Fruit fly (Drosophila melanogaster) whole organism, embryonic: Measurements from ENCODE around the gene Doc1.
A peak's percentile ranks its signal among the peaks of the same experiment; 100 is the strongest.

ENCODE experiments used
- Aef1 ChIP-seq: fragments of 200-800 bp; sonication (Bioruptor generic); IDR thresholded peaks from 3 replicates; pipeline ENCODE4 v1.3.6; 2022; ENCODE audit warnings: missing biosample characterization, missing genetic modification characterization
- CG10959 ChIP-seq: fragments of 200-800 bp; sonication (Bioruptor generic); IDR thresholded peaks from 2 replicates; pipeline ENCODE4 v1.3.6; 2022; ENCODE audit warnings: missing biosample characterization, missing genetic modification characterization
- CG11093 ChIP-seq: fragments of 200-800 bp; sonication (Bioruptor generic); IDR thresholded peaks from 3 replicates; pipeline ENCODE4 v1.3.6; 2022; ENCODE audit warnings: missing biosample characterization, missing genetic modification characterization
- CG12744 ChIP-seq: fragments of 200-800 bp; sonication (Bioruptor generic); optimal IDR thresholded peaks from 2 replicates; lab custom pipeline; 2016; ENCODE audit warnings: missing biosample characterization, missing genetic modification characterization
- CG14014 ChIP-seq: fragments of 200-800 bp; sonication (Bioruptor generic); IDR thresholded peaks from 2 replicates; pipeline ENCODE4 v1.3.6; 2022; ENCODE audit warnings: missing biosample characterization, missing genetic modification characterization
- CG15696 ChIP-seq: fragments of 200-800 bp; sonication (Bioruptor generic); optimal IDR thresholded peaks from 2 replicates; lab custom pipeline; 2019; ENCODE audit warnings: missing biosample characterization, mild to moderate bottlenecking, missing genetic modification characterization, moderate library complexity
- CG17568 ChIP-seq: fragments of 200-800 bp; sonication (Bioruptor generic); optimal IDR thresholded peaks from 2 replicates; lab custom pipeline; 2018; ENCODE audit warnings: missing biosample characterization, mild to moderate bottlenecking, missing genetic modification characterization, moderate library complexity
- CG17802 ChIP-seq: fragments of 200-800 bp; sonication (Bioruptor generic); optimal IDR thresholded peaks from 2 replicates; lab custom pipeline; 2018; ENCODE audit warnings: missing biosample characterization, mild to moderate bottlenecking, missing genetic modification characterization, moderate library complexity
- CG17829 ChIP-seq: fragments of 200-800 bp; optimal IDR thresholded peaks from 2 replicates; lab custom pipeline; 2019; ENCODE audit warnings: missing biosample characterization, mild to moderate bottlenecking, missing genetic modification characterization, moderate library complexity
- CG2875 ChIP-seq: fragments of 200-800 bp; sonication (Bioruptor generic); optimal IDR thresholded peaks from 2 replicates; lab custom pipeline; 2017; ENCODE audit warnings: missing biosample characterization, mild to moderate bottlenecking, missing genetic modification characterization, missing genetic modification reagents
- CG30020 ChIP-seq: fragments of 200-800 bp; optimal IDR thresholded peaks from 2 replicates; lab custom pipeline; 2019; ENCODE audit warnings: missing biosample characterization, mild to moderate bottlenecking, missing genetic modification characterization, moderate library complexity
- CG30403 ChIP-seq: fragments of 200-800 bp; sonication (Bioruptor generic); optimal IDR thresholded peaks from 3 replicates; lab custom pipeline; 2016; ENCODE audit warnings: missing biosample characterization, missing genetic modification characterization
- CG30431 ChIP-seq: fragments of 200-800 bp; sonication (Bioruptor generic); optimal IDR thresholded peaks from 2 replicates; lab custom pipeline; 2017; ENCODE audit warnings: missing biosample characterization, missing genetic modification characterization
- CG31224 ChIP-seq: fragments of 200-800 bp; sonication (Bioruptor generic); IDR thresholded peaks from 2 replicates; pipeline ENCODE4 v1.3.6; 2022; ENCODE audit warnings: missing biosample characterization, missing genetic modification characterization
- CG31441 ChIP-seq: fragments of 200-800 bp; sonication (Bioruptor generic); IDR thresholded peaks from 2 replicates; pipeline ENCODE4 v1.3.6; 2022; ENCODE audit warnings: missing biosample characterization, missing genetic modification characterization
- CG3163 ChIP-seq: fragments of 200-800 bp; sonication (Bioruptor generic); optimal IDR thresholded peaks from 3 replicates; lab custom pipeline; 2016; ENCODE audit warnings: missing biosample characterization, missing genetic modification characterization
- CG34422 ChIP-seq: fragments of 200-800 bp; sonication (Bioruptor generic); IDR thresholded peaks from 3 replicates; pipeline ENCODE4 v1.3.6; 2022; ENCODE audit warnings: missing biosample characterization, missing genetic modification characterization
- CG6791 ChIP-seq: fragments of 200-800 bp; sonication (Bioruptor generic); IDR thresholded peaks from 3 replicates; pipeline ENCODE4 v1.3.6; 2022; ENCODE audit warnings: missing biosample characterization, missing genetic modification characterization; ENCODE audit not compliant: partially characterized antibody
- Chrac-16 ChIP-seq: fragments of 200-800 bp; sonication (Bioruptor generic); optimal IDR thresholded peaks from 3 replicates; lab custom pipeline; 2016; ENCODE audit warnings: missing biosample characterization, missing genetic modification characterization
- Dip2 ChIP-seq: fragments of 200-800 bp; sonication (Bioruptor generic); IDR thresholded peaks from 2 replicates; pipeline ENCODE4 v1.3.6; 2022; ENCODE audit warnings: missing biosample characterization, missing genetic modification characterization
- Dip3 ChIP-seq: fragments of 200-800 bp; sonication (Bioruptor generic); optimal IDR thresholded peaks from 3 replicates; lab custom pipeline; 2016; ENCODE audit warnings: missing biosample characterization, missing genetic modification characterization
- Fer2 ChIP-seq: fragments of 200-800 bp; sonication (Bioruptor generic); optimal IDR thresholded peaks from 2 replicates; lab custom pipeline; 2018; ENCODE audit warnings: missing biosample characterization, mild to moderate bottlenecking, missing genetic modification characterization, moderate library complexity
- Hr39 ChIP-seq: fragments of >200 bp; optimal IDR thresholded peaks from 2 replicates; lab custom pipeline; 2017
- Mad ChIP-seq: fragments of 200-800 bp; sonication (Bioruptor generic); optimal IDR thresholded peaks from 2 replicates; lab custom pipeline; 2016; ENCODE audit warnings: missing biosample characterization, missing genetic modification characterization
- NK7.1 ChIP-seq: fragments of 200-800 bp; sonication (Bioruptor generic); optimal IDR thresholded peaks from 3 replicates; lab custom pipeline; 2016; ENCODE audit warnings: missing biosample characterization, missing genetic modification characterization
- Oaz ChIP-seq: fragments of 200-800 bp; sonication (Bioruptor generic); IDR thresholded peaks from 2 replicates; pipeline ENCODE4 v1.3.6; 2022; ENCODE audit warnings: missing biosample characterization, missing genetic modification characterization
- Sox100B ChIP-seq: fragments of 200-800 bp; sonication (Bioruptor generic); optimal IDR thresholded peaks from 3 replicates; lab custom pipeline; 2018; ENCODE audit warnings: missing biosample characterization, mild to moderate bottlenecking, missing genetic modification characterization
- Tbp ChIP-seq: fragments of >200 bp; optimal IDR thresholded peaks from 2 replicates; lab custom pipeline; 2018; ENCODE audit warnings: missing biosample characterization, missing genetic modification characterization
- Trl ChIP-seq, 3 experiments: fragments of >200 bp in 2 of 3; fragments of 200-800 bp in 1 of 3; sonication (Bioruptor generic) in 1 of 3; optimal IDR thresholded peaks; 2 replicates in 1 of 3; 3 replicates in 2 of 3; lab custom pipeline; 2016 to 2017; ENCODE audit warnings: missing biosample characterization in 1 of 3, missing genetic modification characterization in 1 of 3
- al ChIP-seq: fragments of 200-800 bp; sonication (Bioruptor generic); IDR thresholded peaks from 2 replicates; pipeline ENCODE4 v1.3.6; 2022; ENCODE audit warnings: missing biosample characterization, missing genetic modification characterization
- az2 ChIP-seq: fragments of 200-800 bp; sonication (Bioruptor generic); optimal IDR thresholded peaks from 3 replicates; lab custom pipeline; 2016; ENCODE audit warnings: missing biosample characterization, missing genetic modification characterization
- cg ChIP-seq: fragments of 200-800 bp; sonication (Bioruptor generic); optimal IDR thresholded peaks from 3 replicates; lab custom pipeline; 2019; ENCODE audit warnings: missing biosample characterization, mild to moderate bottlenecking, missing genetic modification characterization, moderate library complexity
- dan ChIP-seq: fragments of 200-800 bp; sonication (Bioruptor generic); IDR thresholded peaks from 2 replicates; pipeline ENCODE4 v1.3.6; 2022; ENCODE audit warnings: missing biosample characterization, missing genetic modification characterization
- exex ChIP-seq: fragments of 200-800 bp; sonication (Bioruptor generic); optimal IDR thresholded peaks from 4 replicates; lab custom pipeline; 2018; ENCODE audit warnings: missing biosample characterization, mild to moderate bottlenecking, missing genetic modification characterization, moderate library complexity
- fd96Cb ChIP-seq: fragments of 200-800 bp; sonication (Bioruptor generic); optimal IDR thresholded peaks from 2 replicates; lab custom pipeline; 2018; ENCODE audit warnings: missing biosample characterization, mild to moderate bottlenecking, missing genetic modification characterization, moderate library complexity
- gcm2 ChIP-seq: fragments of 200-800 bp; sonication (Bioruptor generic); optimal IDR thresholded peaks from 2 replicates; lab custom pipeline; 2016; ENCODE audit warnings: missing biosample characterization, missing genetic modification characterization
- gsb ChIP-seq: fragments of 200-800 bp; sonication (Bioruptor generic); IDR thresholded peaks from 2 replicates; pipeline ENCODE4 v1.3.6; 2022; ENCODE audit warnings: missing biosample characterization, missing genetic modification characterization
- hth ChIP-seq: fragments of >200 bp; optimal IDR thresholded peaks from 2 replicates; lab custom pipeline; 2017; ENCODE audit warnings: inconsistent platforms
- inv ChIP-seq: fragments of 200-800 bp; sonication (Bioruptor generic); IDR thresholded peaks from 2 replicates; pipeline ENCODE4 v1.3.6; 2022; ENCODE audit warnings: missing biosample characterization, missing genetic modification characterization; ENCODE audit not compliant: partially characterized antibody
- jumu ChIP-seq: fragments of 200-800 bp; sonication (Bioruptor generic); optimal IDR thresholded peaks from 3 replicates; lab custom pipeline; 2016; ENCODE audit warnings: missing biosample characterization, missing genetic modification characterization
- maf-S ChIP-seq: fragments of 200-800 bp; sonication (Bioruptor generic); optimal IDR thresholded peaks from 2 replicates; lab custom pipeline; 2016; ENCODE audit warnings: missing biosample characterization, missing genetic modification characterization
- mirr ChIP-seq: fragments of 200-800 bp; sonication (Bioruptor generic); optimal IDR thresholded peaks from 3 replicates; lab custom pipeline; 2018; ENCODE audit warnings: missing biosample characterization, mild to moderate bottlenecking, missing genetic modification characterization
- nerfin-1 ChIP-seq: fragments of 200-800 bp; sonication (Bioruptor generic); optimal IDR thresholded peaks from 3 replicates; lab custom pipeline; 2019; ENCODE audit warnings: missing biosample characterization, mild to moderate bottlenecking, missing genetic modification characterization, moderate library complexity
- prd ChIP-seq, 3 experiments: fragments of >200 bp in 2 of 3; fragments of 200-800 bp in 1 of 3; sonication (Bioruptor generic) in 1 of 3; optimal IDR thresholded peaks in 2 of 3; IDR thresholded peaks in 1 of 3; 2 replicates in 2 of 3; 3 replicates in 1 of 3; pipeline versions ENCODE4 v1.3.6 to Lab custom; 2017 to 2022; ENCODE audit warnings: missing biosample characterization in 1 of 3, missing genetic modification characterization in 1 of 3
- run ChIP-seq: fragments of 200-800 bp; sonication (Bioruptor generic); optimal IDR thresholded peaks from 3 replicates; lab custom pipeline; 2018; ENCODE audit warnings: missing biosample characterization, mild to moderate bottlenecking, missing genetic modification characterization
- shn ChIP-seq: fragments of 200-800 bp; sonication (Bioruptor generic); optimal IDR thresholded peaks from 3 replicates; lab custom pipeline; 2016; ENCODE audit warnings: missing biosample characterization, missing genetic modification characterization
- sisA ChIP-seq: fragments of 200-800 bp; sonication (Bioruptor generic); IDR thresholded peaks from 2 replicates; pipeline ENCODE4 v1.3.6; 2022; ENCODE audit warnings: missing biosample characterization, missing genetic modification characterization
- twi ChIP-seq: fragments of 200-800 bp; optimal IDR thresholded peaks from 2 replicates; lab custom pipeline; 2019; ENCODE audit warnings: missing biosample characterization, mild to moderate bottlenecking, missing genetic modification characterization, moderate library complexity
- z ChIP-seq: fragments of 200-800 bp; sonication (Bioruptor generic); IDR thresholded peaks from 3 replicates; pipeline ENCODE4 v1.3.6; 2022; ENCODE audit warnings: missing biosample characterization, missing genetic modification characterization
- zen ChIP-seq: fragments of 200-800 bp; sonication (Bioruptor generic); optimal IDR thresholded peaks from 3 replicates; lab custom pipeline; 2018; ENCODE audit warnings: missing biosample characterization, mild to moderate bottlenecking, missing genetic modification characterization, moderate library complexity

The Doc1 gene

DNA sequence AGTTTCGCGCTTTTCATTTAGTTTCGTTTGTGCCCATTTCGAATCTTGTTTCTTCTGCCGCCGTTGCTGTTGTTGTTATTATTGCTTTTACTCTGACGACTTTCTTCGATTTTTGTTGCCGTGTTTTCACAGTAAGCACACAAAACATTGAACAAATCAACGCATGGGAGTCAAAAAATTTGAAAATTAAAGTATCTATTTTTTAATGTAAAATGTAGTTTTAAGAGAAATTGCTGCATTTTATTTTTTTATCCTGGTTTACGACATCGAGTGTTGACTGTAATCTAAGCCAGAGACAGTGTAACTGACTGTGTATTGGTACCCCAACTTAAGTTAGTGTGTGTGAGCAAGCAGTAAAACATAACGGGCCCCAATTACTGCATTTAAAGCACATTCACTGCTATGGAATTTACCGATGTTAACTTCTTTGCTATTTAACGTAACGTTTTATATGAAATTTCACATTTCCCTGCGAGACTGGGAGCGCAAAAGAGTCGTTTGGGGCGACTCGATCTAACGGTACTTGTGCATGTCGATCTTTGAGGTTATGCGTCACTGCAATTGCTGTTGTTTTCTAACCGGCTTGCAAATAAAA, 44.9 kb upstream of the Doc1 start:
- TF ChIP-seq Oaz (no peak), CG15696 (tag; lab: Kevin White, UChicago) (no peak), al (GFP tag; lab: Robert Waterston, UW) (peak; percentile 47; the same call in 1 of the 2 replicates), maf-S (GFP tag; lab: Kevin White, UChicago) (peak; percentile 10), Dip3 (peak; percentile 61), mirr (GFP tag; lab: Kevin White, UChicago) (no peak), CG31441 (GFP tag; lab: Robert Waterston, UW) (no peak; the same call in 1 of the 2 replicates), CG30403 (GFP tag; lab: Kevin White, UChicago) (peak; percentile 68), run (tag; lab: Kevin White, UChicago) (no peak), jumu (GFP tag; lab: Kevin White, UChicago) (peak; percentile 36), gcm2 (no peak), sisA (peak; percentile 79), twi (tag; lab: Kevin White, UChicago) (peak; percentile 6), CG3163 (GFP tag; lab: Kevin White, UChicago) (no peak), Sox100B (GFP tag; lab: Kevin White, UChicago) (no peak), CG12744 (GFP tag; lab: Kevin White, UChicago) (peak; percentile 11), CG14014 (GFP tag; lab: Robert Waterston, UW) (peak; percentile 72), CG31224 (GFP tag; lab: Robert Waterston, UW) (0 out of 2 replicates have a peak, but pooled peaks have one; percentile 48), CG34422 (peak; percentile 57; the same call in 1 of the 3 replicates), CG30431 (peak; percentile 38), nerfin-1 (tag; lab: Kevin White, UChicago) (peak; percentile 35), Aef1 (GFP tag; lab: Robert Waterston, UW) (peak; percentile 44; the same call in 1 of the 3 replicates), CG11093 (peak; percentile 68; the same call in 2 of the 3 replicates), NK7.1 (GFP tag; lab: Kevin White, UChicago) (no peak), az2 (GFP tag; lab: Kevin White, UChicago) (peak; percentile 79), Hr39 (lab: Kevin White, UChicago) (no peak), CG2875 (GFP tag; lab: Kevin White, UChicago) (peak; percentile 34), cg (GFP tag; lab: Kevin White, UChicago) (peak; percentile 25), Chrac-16 (GFP tag; lab: Kevin White, UChicago) (peak; percentile 63), zen (tag; lab: Kevin White, UChicago) (peak; percentile 8), fd96Cb (tag; lab: Kevin White, UChicago) (peak; percentile 71), shn (GFP tag; lab: Kevin White, UChicago) (no peak), CG17802 (tag; lab: Kevin White, UChicago) (no peak), Dip2 (no peak), CG30020 (tag; lab: Kevin White, UChicago) (no peak), z (GFP tag; lab: Robert Waterston, UW) (no peak), Trl (optimal IDR thresholded peaks at IDR 0.05; lab: Kevin White, UChicago) (no peak), Trl (GFP tag; optimal IDR thresholded peaks at IDR 0.05; lab: Kevin White, UChicago) (peak; percentile 33), hth (lab: Kevin White, UChicago) (no peak), CG17568 (no peak), CG10959 (GFP tag; lab: Robert Waterston, UW) (0 out of 2 replicates have a peak, but pooled peaks have one; percentile 39), inv (GFP tag; lab: Robert Waterston, UW) (no peak), CG17829 (tag; lab: Kevin White, UChicago) (peak; percentile 68), Mad (GFP tag; lab: Kevin White, UChicago) (peak; percentile 7), dan (GFP tag; lab: Robert Waterston, UW) (no peak), CG6791 (no peak), Fer2 (tag; lab: Kevin White, UChicago) (no peak), exex (tag; lab: Kevin White, UChicago) (no peak), gsb (GFP tag; lab: Robert Waterston, UW) (no peak), Tbp (no peak), prd (optimal IDR thresholded peaks at IDR 0.05; lab: Kevin White, UChicago) (no peak), prd (GFP tag; IDR thresholded peaks at IDR 0.05; lab: Robert Waterston, UW) (peak; percentile 78)
